Worm (Caenorhabditis elegans): ENCODE measurements around the gene trmt-10C.2.

trmt-10C.2 gene

ce11 chrIII:6303787-6304186, 42.3 kb upstream of the trmt-10C.2 start:
- TF ChIP-seq nhr-28 (tag; optimal IDR thresholded peaks at IDR 0.05) (no peak), nhr-67 (tag; optimal IDR thresholded peaks at IDR 0.05) (no peak), unc-62 (GFP tag; optimal IDR thresholded peaks at IDR 0.05) (no peak), ceh-9 (tag; optimal IDR thresholded peaks at IDR 0.05) (no peak), nhr-43 (tag; optimal IDR thresholded peaks at IDR 0.05; ENCODE audit: poor library complexity, severe bottlenecking) (no peak), egl-27 (tag; optimal IDR thresholded peaks at IDR 0.05) (no peak), ceh-82 (tag; optimal IDR thresholded peaks at IDR 0.05) (no peak), fos-1 (tag; optimal IDR thresholded peaks at IDR 0.05) (no peak), zag-1 (tag; optimal IDR thresholded peaks at IDR 0.05) (no peak), egl-5 (tag; optimal IDR thresholded peaks at IDR 0.05) (no peak), elt-2 (tag; optimal IDR thresholded peaks at IDR 0.05) (no peak), daf-12 (tag; optimal IDR thresholded peaks at IDR 0.05) (no peak), unc-39 (tag; optimal IDR thresholded peaks at IDR 0.05) (no peak), nfya-1 (tag; optimal IDR thresholded peaks at IDR 0.05; ENCODE audit: insufficient read depth) (no peak), snpc-4 (tag; optimal IDR thresholded peaks at IDR 0.05) (no peak), ama-1 (optimal IDR thresholded peaks at IDR 0.05) (no peak), ztf-4 (tag; optimal IDR thresholded peaks at IDR 0.05) (no peak)

DNA sequence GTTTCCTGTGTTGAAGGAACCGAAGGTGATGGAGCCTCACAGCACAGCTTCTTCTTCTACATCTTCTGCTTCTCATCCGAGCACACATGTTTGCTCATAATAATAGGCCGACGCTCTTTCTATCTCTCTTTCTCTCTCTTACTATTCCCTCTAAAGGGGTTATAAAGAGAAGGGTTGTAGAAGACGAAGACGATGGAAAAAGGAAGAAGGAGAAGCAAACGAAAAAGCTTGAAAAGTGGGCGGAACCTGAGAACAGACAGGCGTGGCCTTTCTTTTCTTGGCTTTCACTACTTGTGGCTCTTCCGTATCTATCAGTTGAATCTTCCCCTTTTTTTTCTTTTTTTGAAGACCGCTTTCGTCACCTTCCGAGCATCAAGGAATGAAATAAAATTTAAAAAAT, 38.2 kb upstream of the trmt-10C.2 start:
- TF ChIP-seq nhr-23 (tag; optimal IDR thresholded peaks at IDR 0.05) (no peak), nfya-1 (tag; optimal IDR thresholded peaks at IDR 0.05; ENCODE audit: insufficient read depth) (peak; percentile 41), unc-39 (tag; optimal IDR thresholded peaks at IDR 0.05) (no peak), fkh-2 (tag; optimal IDR thresholded peaks at IDR 0.05) (no peak), fkh-10 (GFP tag; optimal IDR thresholded peaks at IDR 0.05) (peak; percentile 22), eor-1 (tag; optimal IDR thresholded peaks at IDR 0.05) (no peak), egl-5 (tag; optimal IDR thresholded peaks at IDR 0.05) (no peak), fos-1 (tag; optimal IDR thresholded peaks at IDR 0.05) (no peak), elt-1 (tag; optimal IDR thresholded peaks at IDR 0.05) (peak; percentile 67)

DNA sequence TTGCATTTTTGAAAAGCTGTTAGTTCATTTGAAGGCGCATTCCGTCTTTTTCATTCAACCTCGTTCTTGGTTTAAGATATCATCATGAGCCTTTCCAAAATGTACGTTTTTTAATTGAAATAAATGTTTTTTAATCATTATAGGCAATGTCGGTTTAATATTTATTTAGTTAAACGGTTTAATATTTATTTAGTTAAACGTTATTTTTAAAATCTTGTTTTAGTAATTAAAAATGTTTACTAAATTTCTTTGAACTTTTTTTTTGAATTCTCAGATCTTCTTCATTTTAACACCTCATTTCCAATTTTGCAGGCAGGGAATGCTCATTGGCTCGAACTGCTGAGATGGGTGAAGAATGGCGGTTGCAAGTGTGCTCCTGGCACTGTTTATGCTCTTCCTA, 37.0 kb upstream of the trmt-10C.2 start, which contains the start of gene gar-2:
Gene gar-2 (plus strand): TSS at position 301 of the 400 bp plus-strand sequence.
- TF ChIP-seq ztf-11 (tag; optimal IDR thresholded peaks at IDR 0.05) (no peak), elt-3 (tag; optimal IDR thresholded peaks at IDR 0.05) (no peak), aly-2 (tag; optimal IDR thresholded peaks at IDR 0.05) (no peak), elt-2 (tag; optimal IDR thresholded peaks at IDR 0.05) (no peak), nhr-11 (tag; optimal IDR thresholded peaks at IDR 0.05) (no peak), lin-39 (tag; optimal IDR thresholded peaks at IDR 0.05) (no peak)

ce11 chrIII:6310352-6310751, 35.7 kb upstream of the trmt-10C.2 start:
- TF ChIP-seq nhr-28 (tag; optimal IDR thresholded peaks at IDR 0.05) (no peak), hmg-11 (tag; optimal IDR thresholded peaks at IDR 0.05) (no peak), egl-5 (tag; optimal IDR thresholded peaks at IDR 0.05) (no peak), pqm-1 (tag; optimal IDR thresholded peaks at IDR 0.05) (no peak), fkh-10 (GFP tag; optimal IDR thresholded peaks at IDR 0.05) (peak; percentile 43)

ce11 chrIII:6311452-6311851, 34.6 kb upstream of the trmt-10C.2 start:
- TF ChIP-seq nhr-25 (tag; optimal IDR thresholded peaks at IDR 0.05) (no peak), fos-1 (tag; optimal IDR thresholded peaks at IDR 0.05) (no peak), lin-39 (tag; optimal IDR thresholded peaks at IDR 0.05) (peak; percentile 26), pha-4 (tag; optimal IDR thresholded peaks at IDR 0.05) (no peak)

ce11 chrIII:6312244-6312643, 33.8 kb upstream of the trmt-10C.2 start:
- no peak for TF ChIP-seq ama-1 (optimal IDR thresholded peaks at IDR 0.05)
- no peak for TF ChIP-seq aly-2 (tag; optimal IDR thresholded peaks at IDR 0.05)
- no peak for TF ChIP-seq lsy-12 (tag; optimal IDR thresholded peaks at IDR 0.05)
- no peak for TF ChIP-seq nhr-43 (tag; optimal IDR thresholded peaks at IDR 0.05; ENCODE audit: poor library complexity, severe bottlenecking)
